Fruit fly (Drosophila melanogaster) whole organism, prepupa: ENCODE measurements around the gene CG31680.

Source experiments
- Ets21C ChIP-seq: fragments of 200-800 bp; sonication (Bioruptor generic); optimal IDR thresholded peaks from 3 replicates; lab custom pipeline; 2016; ENCODE audit warnings: missing biosample characterization, missing genetic modification characterization
- Sox14 ChIP-seq: fragments of 200-800 bp; sonication (Bioruptor generic); optimal IDR thresholded peaks from 3 replicates; lab custom pipeline; 2016; ENCODE audit warnings: missing biosample characterization, missing genetic modification characterization
- topi ChIP-seq: fragments of 200-800 bp; sonication (Bioruptor generic); optimal IDR thresholded peaks from 3 replicates; lab custom pipeline; 2016; ENCODE audit warnings: missing biosample characterization, missing genetic modification characterization

- TF ChIP-seq Ets21C = no peak
- TF ChIP-seq Sox14 (GFP tag; lab: Kevin White, UChicago) = no peak
- TF ChIP-seq topi (GFP tag; lab: Kevin White, UChicago) = no peak
Observed at dm6 chr2L:20639821-20640220, at the start of gene CG31680.
